Worm (Caenorhabditis elegans) whole organism, young adult: ENCODE results near the gene ZK632.2.

ENCODE experiments used
- B0019.2 ChIP-seq: fragments of 200-800 bp; sonication (Bioruptor generic); conservative IDR thresholded peaks from 2 replicates; pipeline ENCODE4 v1.3.6; 2022; ENCODE audit warnings: missing genetic modification reagents, missing genetic modification characterization, missing compliant biosample characterization
- B0035.1 ChIP-seq: sonication (generic microtip); optimal IDR thresholded peaks from 2 replicates; lab custom pipeline; 2016; ENCODE audit warnings: missing genetic modification characterization, mild to moderate bottlenecking, missing compliant biosample characterization, missing genotype, missing genetic modification reagents
- C06A6.2 ChIP-seq: fragments of 200-800 bp; sonication (Bioruptor generic); conservative IDR thresholded peaks from 2 replicates; pipeline ENCODE4 v1.3.6; 2022; ENCODE audit warnings: missing genetic modification characterization, missing compliant biosample characterization
- C17E4.6 ChIP-seq: fragments of 200-800 bp; sonication (Bioruptor generic); IDR thresholded peaks from 2 replicates; pipeline ENCODE4 v1.3.6; 2022; ENCODE audit warnings: missing genetic modification reagents, missing genetic modification characterization, missing compliant biosample characterization
- D2030.7 ChIP-seq: fragments of 200-800 bp; sonication (Bioruptor generic); IDR thresholded peaks from 2 replicates; pipeline ENCODE4 v1.3.6; 2022; ENCODE audit warnings: missing genetic modification reagents, missing genetic modification characterization, missing compliant biosample characterization
- F10E7.11 ChIP-seq: sonication (generic microtip); optimal IDR thresholded peaks from 2 replicates; lab custom pipeline; 2017; ENCODE audit warnings: mild to moderate bottlenecking, missing genetic modification characterization, moderate library complexity, missing compliant biosample characterization
- F22D6.2 ChIP-seq: sonication (generic microtip); optimal IDR thresholded peaks from 2 replicates; lab custom pipeline; 2016; ENCODE audit warnings: mild to moderate bottlenecking, missing genetic modification characterization, missing compliant biosample characterization
- F23B12.7 ChIP-seq: sonication (generic microtip); optimal IDR thresholded peaks from 2 replicates; lab custom pipeline; 2017; ENCODE audit warnings: missing genetic modification characterization, mild to moderate bottlenecking, missing compliant biosample characterization, antibody characterized with exemption, moderate library complexity; ENCODE audit not compliant: insufficient read depth
- F37B4.10 ChIP-seq: fragments of 200-800 bp; sonication (Bioruptor generic); IDR thresholded peaks from 2 replicates; pipeline ENCODE4 v1.3.6; 2022; ENCODE audit warnings: missing genetic modification characterization, missing compliant biosample characterization
- F55B11.4 ChIP-seq: sonication (generic microtip); optimal IDR thresholded peaks from 2 replicates; lab custom pipeline; 2016; ENCODE audit warnings: missing compliant biosample characterization, missing genetic modification characterization, borderline replicate concordance; ENCODE audit not compliant: insufficient read depth
- F57A8.1 ChIP-seq: fragments of 200-800 bp; sonication (Bioruptor generic); optimal IDR thresholded peaks from 2 replicates; lab custom pipeline; 2018; ENCODE audit warnings: mild to moderate bottlenecking, missing genetic modification characterization, moderate library complexity, missing compliant biosample characterization
- T26A5.8 ChIP-seq: sonication (generic microtip); optimal IDR thresholded peaks from 2 replicates; lab custom pipeline; 2016; ENCODE audit warnings: missing genetic modification characterization, missing compliant biosample characterization
- Y53G8AR.9 ChIP-seq: fragments of 200-800 bp; sonication (Bioruptor generic); conservative IDR thresholded peaks from 2 replicates; pipeline ENCODE4 v1.3.6; 2022; ENCODE audit warnings: missing genetic modification reagents, missing genetic modification characterization, missing compliant biosample characterization
- Y95B8A.8 ChIP-seq: fragments of 200-800 bp; sonication (Bioruptor generic); IDR thresholded peaks from 2 replicates; pipeline ENCODE4 v1.3.6; 2022; ENCODE audit warnings: missing genetic modification reagents, missing genetic modification characterization, missing compliant biosample characterization
- aptf-2 ChIP-seq: fragments of 200-800 bp; sonication (Bioruptor generic); conservative IDR thresholded peaks from 2 replicates; pipeline ENCODE4 v1.3.6; 2022; ENCODE audit warnings: missing genetic modification reagents, missing genetic modification characterization, missing compliant biosample characterization
- atf-7 ChIP-seq: sonication (generic microtip); optimal IDR thresholded peaks from 2 replicates; lab custom pipeline; 2017; ENCODE audit warnings: mild to moderate bottlenecking, missing genetic modification characterization, missing compliant biosample characterization
- bed-2 ChIP-seq: fragments of 200-800 bp; sonication (Bioruptor generic); IDR thresholded peaks from 2 replicates; pipeline ENCODE4 v1.3.6; 2022; ENCODE audit warnings: missing genetic modification reagents, missing genetic modification characterization, missing compliant biosample characterization
- ceh-58 ChIP-seq: fragments of 200-800 bp; sonication (Bioruptor generic); IDR thresholded peaks from 2 replicates; pipeline ENCODE4 v1.3.6; 2022; ENCODE audit warnings: missing genetic modification characterization, missing compliant biosample characterization
- chd-7 ChIP-seq: sonication (generic microtip); optimal IDR thresholded peaks from 2 replicates; lab custom pipeline; 2016; ENCODE audit warnings: mild to moderate bottlenecking, missing genetic modification characterization, moderate library complexity, missing compliant biosample characterization
- dox-1 ChIP-seq: fragments of 200-800 bp; sonication (Bioruptor generic); IDR thresholded peaks from 2 replicates; pipeline ENCODE4 v1.3.6; 2022; ENCODE audit warnings: missing genetic modification reagents, missing genetic modification characterization, missing compliant biosample characterization
- efl-1 ChIP-seq: fragments of 150-350 bp; optimal IDR thresholded peaks from 2 replicates; lab custom pipeline; 2014; ENCODE audit warnings: missing biosample characterization, missing genetic modification reagents, missing genetic modification characterization
- egl-44 ChIP-seq: fragments of 200-800 bp; sonication (Bioruptor generic); IDR thresholded peaks from 2 replicates; pipeline ENCODE4 v1.3.6; 2022; ENCODE audit warnings: missing genetic modification reagents, missing genetic modification characterization, missing compliant biosample characterization
- ekl-4 ChIP-seq: fragments of 200-800 bp; sonication (Bioruptor generic); IDR thresholded peaks from 2 replicates; pipeline ENCODE4 v1.3.6; 2022; ENCODE audit warnings: missing genetic modification reagents, missing genetic modification characterization, missing compliant biosample characterization
- gei-17 ChIP-seq: fragments of 200-800 bp; sonication (Bioruptor generic); optimal IDR thresholded peaks from 2 replicates; lab custom pipeline; 2018; ENCODE audit warnings: mild to moderate bottlenecking, missing genetic modification characterization, missing compliant biosample characterization
- hlh-26 ChIP-seq: fragments of 200-800 bp; sonication (Bioruptor generic); conservative IDR thresholded peaks from 2 replicates; pipeline ENCODE4 v1.3.6; 2022; ENCODE audit warnings: missing genetic modification reagents, missing genetic modification characterization, missing compliant biosample characterization
- hmg-1.2 ChIP-seq: fragments of 200-800 bp; sonication (Bioruptor generic); IDR thresholded peaks from 2 replicates; pipeline ENCODE4 v1.3.6; 2022; ENCODE audit warnings: missing genetic modification reagents, missing genetic modification characterization, missing compliant biosample characterization
- hmg-20 ChIP-seq: fragments of 200-800 bp; sonication (Bioruptor generic); IDR thresholded peaks from 2 replicates; pipeline ENCODE4 v1.3.6; 2022; ENCODE audit warnings: missing genetic modification reagents, missing genetic modification characterization, missing compliant biosample characterization
- hsf-1 ChIP-seq: fragments of 200-800 bp; sonication (Bioruptor generic); IDR thresholded peaks from 2 replicates; pipeline ENCODE4 v1.3.6; 2022; ENCODE audit warnings: missing genetic modification reagents, missing genetic modification characterization, missing compliant biosample characterization
- lin-26 ChIP-seq: fragments of 200-800 bp; sonication (Bioruptor generic); IDR thresholded peaks from 2 replicates; pipeline ENCODE4 v1.3.6; 2022; ENCODE audit warnings: missing genetic modification reagents, missing genetic modification characterization, missing compliant biosample characterization
- madf-8 ChIP-seq: fragments of 200-800 bp; sonication (Bioruptor generic); conservative IDR thresholded peaks from 2 replicates; pipeline ENCODE4 v1.3.6; 2022; ENCODE audit warnings: missing genetic modification reagents, missing genetic modification characterization, missing compliant biosample characterization
- mcd-1 ChIP-seq: fragments of 200-800 bp; sonication (Bioruptor generic); IDR thresholded peaks from 2 replicates; pipeline ENCODE4 v1.3.6; 2022; ENCODE audit warnings: missing genetic modification reagents, missing genetic modification characterization, missing compliant biosample characterization
- mes-4 ChIP-seq: sonication (generic microtip); optimal IDR thresholded peaks from 2 replicates; lab custom pipeline; 2016; ENCODE audit warnings: missing genotype, missing genetic modification characterization, missing compliant biosample characterization
- nfyb-1 ChIP-seq: fragments of 200-800 bp; sonication (Bioruptor generic); IDR thresholded peaks from 2 replicates; pipeline ENCODE4 v1.3.6; 2022; ENCODE audit warnings: missing genetic modification reagents, missing genetic modification characterization, missing compliant biosample characterization
- nhr-179 ChIP-seq: sonication (generic microtip); optimal IDR thresholded peaks from 2 replicates; lab custom pipeline; 2016; ENCODE audit warnings: mild to moderate bottlenecking, missing genetic modification characterization, missing compliant biosample characterization
- nhr-90 ChIP-seq: sonication (generic microtip); optimal IDR thresholded peaks from 2 replicates; lab custom pipeline; 2016; ENCODE audit warnings: missing genotype, mild to moderate bottlenecking, missing genetic modification characterization, missing compliant biosample characterization
- pha-4 ChIP-seq: fragments of 150-350 bp; sonication (generic microtip); optimal IDR thresholded peaks from 2 replicates; lab custom pipeline; 2014; ENCODE audit warnings: missing biosample characterization, missing genetic modification reagents, missing genetic modification characterization
- rec-8 ChIP-seq, 2 experiments: sonication (generic microtip); optimal IDR thresholded peaks; 2 replicates each; lab custom pipeline; 2016; ENCODE audit warnings: mild to moderate bottlenecking in 2 of 2, missing genetic modification characterization in 2 of 2, missing genetic modification reagents in 2 of 2, missing genotype in 2 of 2, missing biosample characterization in 1 of 2, missing compliant biosample characterization in 1 of 2, moderate library complexity in 1 of 2
- sdz-38 ChIP-seq: sonication (generic microtip); optimal IDR thresholded peaks from 2 replicates; lab custom pipeline; 2016; ENCODE audit warnings: missing genotype, missing genetic modification characterization, missing compliant biosample characterization
- snpc-1.1 ChIP-seq: sonication (generic microtip); optimal IDR thresholded peaks from 2 replicates; lab custom pipeline; 2017; ENCODE audit warnings: missing genetic modification characterization, mild to moderate bottlenecking, missing compliant biosample characterization, antibody characterized with exemption, moderate library complexity, missing genotype, missing genetic modification reagents; ENCODE audit not compliant: insufficient read depth
- snpc-3.4 ChIP-seq: sonication (generic microtip); optimal IDR thresholded peaks from 2 replicates; lab custom pipeline; 2017; ENCODE audit warnings: missing genetic modification characterization, mild to moderate bottlenecking, missing compliant biosample characterization, antibody characterized with exemption, moderate library complexity, missing genotype, missing genetic modification reagents
- somi-1 ChIP-seq: fragments of 200-800 bp; sonication (Bioruptor generic); optimal IDR thresholded peaks from 2 replicates; lab custom pipeline; 2018; ENCODE audit warnings: mild to moderate bottlenecking, missing genetic modification characterization, missing compliant biosample characterization
- zfh-2 ChIP-seq: fragments of 200-800 bp; sonication (Bioruptor generic); conservative IDR thresholded peaks from 2 replicates; pipeline ENCODE4 v1.3.6; 2022; ENCODE audit warnings: missing genetic modification reagents, missing genetic modification characterization, missing compliant biosample characterization
- ztf-18 ChIP-seq: sonication (generic microtip); optimal IDR thresholded peaks from 2 replicates; lab custom pipeline; 2016; ENCODE audit warnings: missing genotype, mild to moderate bottlenecking, missing genetic modification characterization, missing compliant biosample characterization
- ztf-25 ChIP-seq: fragments of 200-800 bp; sonication (Bioruptor generic); IDR thresholded peaks from 2 replicates; pipeline ENCODE4 v1.3.6; 2022; ENCODE audit warnings: missing genetic modification reagents, missing genetic modification characterization, missing compliant biosample characterization
- ztf-26 ChIP-seq: sonication (generic microtip); optimal IDR thresholded peaks from 2 replicates; lab custom pipeline; 2017; ENCODE audit warnings: missing genetic modification characterization, missing compliant biosample characterization
- ztf-3 ChIP-seq: fragments of 200-800 bp; sonication (Bioruptor generic); optimal IDR thresholded peaks from 2 replicates; lab custom pipeline; 2018; ENCODE audit warnings: mild to moderate bottlenecking, missing genetic modification characterization, missing compliant biosample characterization
- ztf-6 ChIP-seq: fragments of 200-800 bp; sonication (Bioruptor generic); IDR thresholded peaks from 2 replicates; pipeline ENCODE4 v1.3.6; 2022; ENCODE audit warnings: missing genetic modification reagents, missing genetic modification characterization, missing compliant biosample characterization

The ZK632.2 gene

DNA sequence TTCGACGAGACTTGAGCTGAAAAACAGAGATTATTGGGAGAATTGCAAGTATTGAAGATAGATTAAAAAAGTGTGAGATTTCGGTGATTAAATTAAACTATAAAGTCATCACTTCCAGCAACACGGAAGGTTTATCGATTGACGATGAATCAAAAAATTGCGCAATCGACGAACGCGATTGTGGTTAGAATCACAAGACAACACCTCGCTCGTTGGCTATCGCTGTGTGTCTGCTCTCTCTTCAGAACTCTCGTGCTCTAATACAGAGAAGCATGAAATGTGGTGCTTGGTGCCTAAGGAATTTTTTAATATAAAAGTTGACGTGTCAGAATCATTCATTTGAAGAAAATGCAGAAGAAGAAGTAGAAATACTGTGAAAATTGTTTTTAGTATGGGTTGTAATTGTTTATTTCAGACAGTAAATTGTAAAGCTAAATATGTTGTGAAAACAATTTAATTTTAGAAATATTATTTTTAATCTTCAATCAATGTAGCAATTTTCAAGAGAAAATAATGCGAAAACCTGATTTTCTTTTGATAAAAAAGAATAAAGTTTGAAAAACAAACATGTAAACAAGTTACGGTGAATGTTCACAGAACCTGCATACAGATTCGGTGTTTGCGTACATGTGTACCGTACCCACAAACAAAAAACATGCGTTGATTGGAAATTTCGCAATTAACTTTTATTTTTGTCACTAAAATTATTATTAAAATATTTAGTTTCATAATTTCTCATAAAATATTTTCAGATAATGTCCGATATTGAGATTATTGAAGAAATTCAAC lies 28.4 kb downstream of the ZK632.2 start, which contains the start of the genes ZK632.10 and ZK632.11:
Gene ZK632.10, minus strand, starts transcription at position 560 of the 789 bp plus-strand sequence.
Gene ZK632.11, plus strand, starts transcription at position 753 of the 789 bp plus-strand sequence.
- no peak for TF ChIP-seq efl-1 (GFP tag; lab: Kevin White, UChicago)
- TF ChIP-seq nhr-179: no peak
- TF ChIP-seq C17E4.6 (GFP tag; lab: Robert Waterston, UW): no peak
- TF ChIP-seq F10E7.11 (tag; lab: Kevin White, UChicago): no peak
- TF ChIP-seq hlh-26 (GFP tag; lab: Robert Waterston, UW): no peak
- no peak for TF ChIP-seq F37B4.10 (GFP tag; lab: Robert Waterston, UW)
- no peak for TF ChIP-seq hmg-20
- no peak for TF ChIP-seq chd-7 (tag; lab: Kevin White, UChicago)
- no peak for TF ChIP-seq ztf-26
- no peak for TF ChIP-seq C06A6.2 (GFP tag; lab: Robert Waterston, UW)
- no peak for TF ChIP-seq rec-8 (tag; optimal IDR thresholded peaks at IDR 0.05; lab: Kevin White, UChicago)
- no peak for TF ChIP-seq B0035.1
- TF ChIP-seq F57A8.1 (GFP tag; lab: Kevin White, UChicago): no peak
- TF ChIP-seq atf-7: no peak
- no peak for TF ChIP-seq bed-2 (GFP tag; lab: Robert Waterston, UW)
- no peak for TF ChIP-seq ztf-18
- TF ChIP-seq gei-17: no peak
- TF ChIP-seq D2030.7 (GFP tag; lab: Robert Waterston, UW): peak; percentile 33; the same call in 1 of the 2 replicates
- TF ChIP-seq ztf-25 (GFP tag; lab: Robert Waterston, UW): no peak
- TF ChIP-seq F23B12.7 (tag; lab: Kevin White, UChicago): peak; percentile 73
- no peak for TF ChIP-seq hsf-1 (GFP tag; lab: Robert Waterston, UW)
- no peak for TF ChIP-seq ztf-6 (GFP tag; lab: Robert Waterston, UW)
- peak; percentile 44; the same call in 1 of the 2 replicates for TF ChIP-seq hmg-1.2 (GFP tag; lab: Robert Waterston, UW)
- TF ChIP-seq Y95B8A.8 (GFP tag; lab: Robert Waterston, UW): no peak
- no peak for TF ChIP-seq ceh-58 (GFP tag; lab: Robert Waterston, UW)
- TF ChIP-seq pha-4 (tag; lab: Kevin White, UChicago): no peak
- no peak for TF ChIP-seq T26A5.8 (tag; lab: Kevin White, UChicago)
- no peak for TF ChIP-seq snpc-1.1 (tag; lab: Kevin White, UChicago)
- TF ChIP-seq zfh-2 (GFP tag; lab: Robert Waterston, UW): no peak
- no peak for TF ChIP-seq B0019.2 (GFP tag; lab: Robert Waterston, UW)
- no peak for TF ChIP-seq nhr-90 (tag; lab: Kevin White, UChicago)
- no peak for TF ChIP-seq madf-8 (GFP tag; lab: Robert Waterston, UW)
- no peak for TF ChIP-seq snpc-3.4 (tag; lab: Kevin White, UChicago)
- no peak for TF ChIP-seq aptf-2
- 0 out of 2 replicates have a peak, but pooled peaks have one; percentile 20 for TF ChIP-seq dox-1 (GFP tag; lab: Robert Waterston, UW)
- no peak for TF ChIP-seq egl-44 (GFP tag; lab: Robert Waterston, UW)
- TF ChIP-seq ekl-4 (GFP tag; lab: Robert Waterston, UW): no peak
- TF ChIP-seq Y53G8AR.9 (GFP tag; lab: Robert Waterston, UW): peak; percentile 39; the same call in 1 of the 2 replicates
- no peak for TF ChIP-seq mcd-1 (GFP tag; lab: Robert Waterston, UW)
- TF ChIP-seq sdz-38 (tag; lab: Kevin White, UChicago): no peak
- TF ChIP-seq somi-1: no peak
- no peak for TF ChIP-seq mes-4 (tag; lab: Kevin White, UChicago)
- no peak for TF ChIP-seq ztf-3
- TF ChIP-seq F55B11.4 (tag; lab: Kevin White, UChicago): no peak
- no peak for TF ChIP-seq lin-26 (GFP tag; lab: Robert Waterston, UW)
- peak; percentile 49; the same call in 1 of the 2 replicates for TF ChIP-seq nfyb-1 (GFP tag; lab: Robert Waterston, UW)
- no peak for TF ChIP-seq F22D6.2 (tag; lab: Kevin White, UChicago)
